Worm (Caenorhabditis elegans): Measurements from ENCODE around the gene F40F8.12.

Gene F40F8.12

DNA sequence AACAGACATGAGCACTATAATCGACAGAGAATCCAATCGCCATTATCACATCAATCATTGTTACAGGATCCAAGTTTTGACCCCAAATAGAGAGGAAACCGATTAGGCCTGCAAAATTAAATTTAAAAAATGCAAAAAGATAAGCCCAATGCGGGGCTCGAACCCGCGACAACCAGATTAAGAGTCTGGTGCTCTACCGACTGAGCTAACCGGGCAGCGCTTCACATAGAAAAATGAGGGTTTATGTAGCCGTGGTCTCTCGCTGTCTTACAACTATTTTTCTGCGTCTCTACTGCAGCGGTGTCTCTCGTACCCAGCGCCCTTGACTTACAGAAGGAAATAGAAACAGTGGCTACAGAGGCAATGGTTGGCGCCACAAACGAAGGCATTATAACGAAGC lies 28.0 kb downstream of the F40F8.12 start (continued):
- TF ChIP-seq ztf-26 (tag; optimal IDR thresholded peaks at IDR 0.05), result no peak
- TF ChIP-seq ceh-58 (GFP tag; IDR thresholded peaks at IDR 0.05), result no peak
- peak; percentile 68; the same call in 1 of the 2 replicates for TF ChIP-seq egl-44 (GFP tag; IDR thresholded peaks at IDR 0.05)
- TF ChIP-seq hmg-1.2 (GFP tag; IDR thresholded peaks at IDR 0.05), result peak; percentile 86
- TF ChIP-seq T26A5.8 (tag; optimal IDR thresholded peaks at IDR 0.05), result no peak
- TF ChIP-seq bed-1 (GFP tag; IDR thresholded peaks at IDR 0.05), result no peak
- TF ChIP-seq hlh-12 (tag; optimal IDR thresholded peaks at IDR 0.05), result peak; percentile 28
- TF ChIP-seq lsl-1 (GFP tag; optimal IDR thresholded peaks at IDR 0.05), result peak; percentile 47
- TF ChIP-seq lin-54 (GFP tag; optimal IDR thresholded peaks at IDR 0.05), result peak; percentile 53
- TF ChIP-seq B0336.3 (GFP tag; IDR thresholded peaks at IDR 0.05), result peak; percentile 37; the same call in 1 of the 2 replicates
- no peak for TF ChIP-seq pha-4 (tag; optimal IDR thresholded peaks at IDR 0.05)
- TF ChIP-seq lin-26 (GFP tag; IDR thresholded peaks at IDR 0.05), result peak; percentile 84
- TF ChIP-seq snpc-1.3 (tag; optimal IDR thresholded peaks at IDR 0.05; ENCODE audit: insufficient read depth), result peak; percentile 58
- 0 out of 2 replicates have a peak, but pooled peaks have one; percentile 47 for TF ChIP-seq Y95B8A.8 (GFP tag; IDR thresholded peaks at IDR 0.05)
- peak in 1 of 3 experiments; percentile 19 for TF ChIP-seq lin-35 (GFP tag; optimal IDR thresholded peaks at IDR 0.05)
- TF ChIP-seq die-1 (tag; optimal IDR thresholded peaks at IDR 0.05), result peak; percentile 88
- TF ChIP-seq snpc-3.4 (tag; optimal IDR thresholded peaks at IDR 0.05), result peak; percentile 45
- no peak for TF ChIP-seq tbx-9 (tag; optimal IDR thresholded peaks at IDR 0.05; ENCODE audit: borderline replicate concordance)
- no peak for TF ChIP-seq F39B2.1 (GFP tag; IDR thresholded peaks at IDR 0.05)
- peak; percentile 45 for TF ChIP-seq athp-1 (tag; optimal IDR thresholded peaks at IDR 0.05)
- no peak for TF ChIP-seq C06A6.2 (GFP tag; conservative IDR thresholded peaks at IDR 0.05)
- peak; percentile 60 for TF ChIP-seq F33H1.4 (GFP tag; IDR thresholded peaks at IDR 0.05)
- TF ChIP-seq ceh-91 (GFP tag; IDR thresholded peaks at IDR 0.05), result no peak
- peak; percentile 51; the same call in 1 of the 2 replicates for TF ChIP-seq C17E4.6 (GFP tag; IDR thresholded peaks at IDR 0.05)
- TF ChIP-seq zfh-2 (GFP tag; conservative IDR thresholded peaks at IDR 0.05), result 0 out of 2 replicates have a peak, but pooled peaks have one; percentile 19
- peak; percentile 59; the same call in 1 of the 2 replicates for TF ChIP-seq ekl-4 (GFP tag; IDR thresholded peaks at IDR 0.05)
- TF ChIP-seq F37B4.10 (GFP tag; IDR thresholded peaks at IDR 0.05), result no peak
- no peak for TF ChIP-seq ama-1 (optimal IDR thresholded peaks at IDR 0.05)
- peak in 1 of 2 experiments; percentile 75 for TF ChIP-seq ama-1 (GFP tag; optimal IDR thresholded peaks at IDR 0.05)
- no peak for TF ChIP-seq repo-1 (tag; optimal IDR thresholded peaks at IDR 0.05)
- TF ChIP-seq tbp1 (GFP tag; optimal IDR thresholded peaks at IDR 0.05), result peak; percentile 98
- TF ChIP-seq madf-8 (GFP tag; conservative IDR thresholded peaks at IDR 0.05), result peak; percentile 19; the same call in 1 of the 2 replicates
- TF ChIP-seq mes-4 (tag; optimal IDR thresholded peaks at IDR 0.05), result peak; percentile 36
- peak; percentile 85 for TF ChIP-seq ZK185.1 (tag; optimal IDR thresholded peaks at IDR 0.05; ENCODE audit: poor library complexity, severe bottlenecking)
- TF ChIP-seq hlh-26 (GFP tag; conservative IDR thresholded peaks at IDR 0.05), result no peak
- TF ChIP-seq mcd-1 (GFP tag; IDR thresholded peaks at IDR 0.05), result peak; percentile 69
- TF ChIP-seq fkh-3 (tag; optimal IDR thresholded peaks at IDR 0.05), result peak; percentile 3
- TF ChIP-seq egl-18 (GFP tag; IDR thresholded peaks at IDR 0.05), result no peak
- peak; percentile 88 for TF ChIP-seq B0261.1 (tag; optimal IDR thresholded peaks at IDR 0.05)
- peak in 1 of 2 experiments; percentile 54 for TF ChIP-seq rec-8 (tag; optimal IDR thresholded peaks at IDR 0.05)
- TF ChIP-seq ztf-18 (tag; optimal IDR thresholded peaks at IDR 0.05), result peak; percentile 63
- no peak for TF ChIP-seq nhr-179 (tag; optimal IDR thresholded peaks at IDR 0.05)
- 0 out of 2 replicates have a peak, but pooled peaks have one; percentile 31 for TF ChIP-seq lir-1 (GFP tag; conservative IDR thresholded peaks at IDR 0.05)
- no peak for TF ChIP-seq akir-1 (GFP tag; optimal IDR thresholded peaks at IDR 0.05)
- no peak for TF ChIP-seq nfya-1 (tag; optimal IDR thresholded peaks at IDR 0.05; ENCODE audit: borderline replicate concordance, insufficient read depth)
- peak; percentile 33 for TF ChIP-seq lin-40 (tag; optimal IDR thresholded peaks at IDR 0.05)
- TF ChIP-seq sdz-38 (tag; optimal IDR thresholded peaks at IDR 0.05), result no peak
- peak; percentile 84 for TF ChIP-seq him-1 (tag; optimal IDR thresholded peaks at IDR 0.05)
